Worm (Caenorhabditis elegans) whole organism, young adult: ENCODE data around the gene K12H6.2.

Experiments
- B0035.1 ChIP-seq: sonication (generic microtip); optimal IDR thresholded peaks from 2 replicates; lab custom pipeline; 2016; ENCODE audit warnings: missing genetic modification characterization, mild to moderate bottlenecking, missing compliant biosample characterization, missing genotype, missing genetic modification reagents
- C17E4.6 ChIP-seq: fragments of 200-800 bp; sonication (Bioruptor generic); IDR thresholded peaks from 2 replicates; pipeline ENCODE4 v1.3.6; 2022; ENCODE audit warnings: missing genetic modification reagents, missing genetic modification characterization, missing compliant biosample characterization
- F10E7.11 ChIP-seq: sonication (generic microtip); optimal IDR thresholded peaks from 2 replicates; lab custom pipeline; 2017; ENCODE audit warnings: mild to moderate bottlenecking, missing genetic modification characterization, moderate library complexity, missing compliant biosample characterization
- T07F8.4 ChIP-seq: sonication (generic microtip); optimal IDR thresholded peaks from 2 replicates; lab custom pipeline; 2016; ENCODE audit warnings: mild to moderate bottlenecking, missing genetic modification characterization, moderate library complexity, missing compliant biosample characterization
- ama-1 ChIP-seq, 3 experiments: fragments of 150-350 bp in 1 of 3; sonication (generic microtip) in 2 of 3; optimal IDR thresholded peaks; 2 replicates each; lab custom pipeline; 2014 to 2018; ENCODE audit warnings: missing biosample characterization in 2 of 3, missing genetic modification characterization in 2 of 3, missing genetic modification reagents in 2 of 3
- bed-1 ChIP-seq: fragments of 200-800 bp; sonication (Bioruptor generic); IDR thresholded peaks from 2 replicates; pipeline ENCODE4 v1.3.6; 2022; ENCODE audit warnings: missing genetic modification reagents, missing genetic modification characterization, missing compliant biosample characterization
- let-526 ChIP-seq: fragments of 200-800 bp; sonication (Bioruptor generic); IDR thresholded peaks from 2 replicates; pipeline ENCODE4 v1.3.6; 2022; ENCODE audit warnings: missing genetic modification reagents, missing genetic modification characterization, missing compliant biosample characterization
- let-607 ChIP-seq, 2 experiments: fragments of 200-800 bp in 1 of 2; sonication (Bioruptor generic) in 1 of 2; sonication (generic microtip) in 1 of 2; optimal IDR thresholded peaks; 2 replicates each; lab custom pipeline; 2016 to 2018; ENCODE audit warnings: mild to moderate bottlenecking in 2 of 2, missing compliant biosample characterization in 2 of 2, missing genetic modification characterization in 2 of 2, moderate library complexity in 2 of 2, missing genotype in 1 of 2
- lin-35 ChIP-seq, 3 experiments: fragments of 150-350 bp in 2 of 3; sonication (generic microtip) in 1 of 3; optimal IDR thresholded peaks; 2 replicates each; lab custom pipeline; 2014 to 2018; ENCODE audit warnings: missing biosample characterization in 3 of 3, missing genetic modification characterization in 3 of 3, missing genetic modification reagents in 3 of 3
- lin-40 ChIP-seq: sonication (generic microtip); optimal IDR thresholded peaks from 2 replicates; lab custom pipeline; 2016; ENCODE audit warnings: missing genetic modification characterization, mild to moderate bottlenecking, missing compliant biosample characterization, missing genotype, missing genetic modification reagents
- repo-1 ChIP-seq: sonication (generic microtip); optimal IDR thresholded peaks from 2 replicates; lab custom pipeline; 2017; ENCODE audit warnings: mild to moderate bottlenecking, missing genetic modification characterization, missing compliant biosample characterization
- unc-62 ChIP-seq: fragments of 150-350 bp; optimal IDR thresholded peaks from 2 replicates; lab custom pipeline; 2014; ENCODE audit warnings: missing biosample characterization, missing genetic modification reagents, missing genetic modification characterization
- zfh-2 ChIP-seq: fragments of 200-800 bp; sonication (Bioruptor generic); conservative IDR thresholded peaks from 2 replicates; pipeline ENCODE4 v1.3.6; 2022; ENCODE audit warnings: missing genetic modification reagents, missing genetic modification characterization, missing compliant biosample characterization
- ztf-28 ChIP-seq: fragments of 200-800 bp; sonication (Bioruptor generic); IDR thresholded peaks from 2 replicates; pipeline ENCODE4 v1.3.6; 2022; ENCODE audit warnings: missing genetic modification reagents, missing genetic modification characterization, missing compliant biosample characterization

ce11 chrII:2772166-2772565, 43.2 kb downstream of the K12H6.2 start, which contains the start of gene sdz-10:
- TF ChIP-seq T07F8.4 (no peak), bed-1 (GFP tag; lab: Robert Waterston, UW) (no peak), zfh-2 (GFP tag; lab: Robert Waterston, UW) (no peak), ztf-28 (GFP tag; lab: Robert Waterston, UW) (no peak), let-526 (GFP tag; lab: Robert Waterston, UW) (no peak), lin-40 (no peak), repo-1 (no peak), C17E4.6 (GFP tag; lab: Robert Waterston, UW) (no peak), unc-62 (GFP tag; lab: Kevin White, UChicago) (no peak), lin-35 (GFP tag; optimal IDR thresholded peaks at IDR 0.05; lab: Kevin White, UChicago) (no peak), F10E7.11 (tag; lab: Kevin White, UChicago) (no peak), let-607 (tag; optimal IDR thresholded peaks at IDR 0.05; lab: Kevin White, UChicago) (no peak), B0035.1 (tag; lab: Kevin White, UChicago) (no peak), ama-1 (optimal IDR thresholded peaks at IDR 0.05; lab: Kevin White, UChicago) (no peak), ama-1 (GFP tag; optimal IDR thresholded peaks at IDR 0.05; lab: Kevin White, UChicago) (no peak)
